Fruit fly (Drosophila melanogaster) whole organism, embryonic: ENCODE data around the gene msn.

Experiments used
- Aef1 ChIP-seq: fragments of 200-800 bp; sonication (Bioruptor generic); IDR thresholded peaks from 3 replicates; pipeline ENCODE4 v1.3.6; 2022; ENCODE audit warnings: missing biosample characterization, missing genetic modification characterization
- B-H1 ChIP-seq: fragments of 200-800 bp; sonication (Bioruptor generic); IDR thresholded peaks from 3 replicates; pipeline ENCODE4 v1.3.6; 2022; ENCODE audit warnings: missing biosample characterization, missing genetic modification characterization
- CG12236 ChIP-seq: fragments of 200-800 bp; sonication (Bioruptor generic); optimal IDR thresholded peaks from 2 replicates; lab custom pipeline; 2016; ENCODE audit warnings: missing biosample characterization, missing genetic modification characterization
- CG15601 ChIP-seq: fragments of 200-800 bp; sonication (Bioruptor generic); optimal IDR thresholded peaks from 3 replicates; lab custom pipeline; 2019; ENCODE audit warnings: missing biosample characterization, mild to moderate bottlenecking, missing genetic modification characterization, moderate library complexity
- CG16815 ChIP-seq: fragments of 200-800 bp; sonication (Bioruptor generic); optimal IDR thresholded peaks from 3 replicates; lab custom pipeline; 2017; ENCODE audit warnings: missing biosample characterization, mild to moderate bottlenecking, missing genetic modification characterization
- CG1832 ChIP-seq: fragments of 200-800 bp; sonication (Bioruptor generic); optimal IDR thresholded peaks from 2 replicates; lab custom pipeline; 2017; ENCODE audit warnings: missing biosample characterization, mild to moderate bottlenecking, missing genetic modification characterization, inconsistent platforms
- CG2712 ChIP-seq: fragments of 200-800 bp; optimal IDR thresholded peaks from 3 replicates; lab custom pipeline; 2019; ENCODE audit warnings: missing biosample characterization, mild to moderate bottlenecking, missing genetic modification characterization, moderate library complexity
- CG32767 ChIP-seq: fragments of 200-800 bp; sonication (Bioruptor generic); IDR thresholded peaks from 2 replicates; pipeline ENCODE4 v1.3.6; 2022; ENCODE audit warnings: missing biosample characterization, missing genetic modification characterization
- CG7357 ChIP-seq: fragments of 200-800 bp; sonication (Bioruptor generic); IDR thresholded peaks from 3 replicates; pipeline ENCODE4 v1.3.6; 2022; ENCODE audit warnings: missing biosample characterization, missing genetic modification characterization
- CG8944 ChIP-seq: fragments of 200-800 bp; sonication (Bioruptor generic); optimal IDR thresholded peaks from 3 replicates; lab custom pipeline; 2016; ENCODE audit warnings: missing biosample characterization, missing genetic modification characterization
- CG9797 ChIP-seq: fragments of 200-800 bp; sonication (Bioruptor generic); optimal IDR thresholded peaks from 3 replicates; lab custom pipeline; 2018; ENCODE audit warnings: missing biosample characterization, mild to moderate bottlenecking, missing genetic modification characterization
- CG9876 ChIP-seq: fragments of 200-800 bp; sonication (Bioruptor generic); optimal IDR thresholded peaks from 2 replicates; lab custom pipeline; 2016; ENCODE audit warnings: missing biosample characterization, missing genetic modification characterization
- CHES-1-like ChIP-seq: fragments of 200-800 bp; sonication (Bioruptor generic); optimal IDR thresholded peaks from 2 replicates; lab custom pipeline; 2016; ENCODE audit warnings: missing biosample characterization, missing genetic modification characterization
- CrebB ChIP-seq: fragments of 200-800 bp; sonication (Bioruptor generic); optimal IDR thresholded peaks from 3 replicates; lab custom pipeline; 2018; ENCODE audit warnings: missing biosample characterization, mild to moderate bottlenecking, missing genetic modification characterization
- Dbx ChIP-seq: fragments of 200-800 bp; sonication (Bioruptor generic); IDR thresholded peaks from 3 replicates; pipeline ENCODE4 v1.3.6; 2022; ENCODE audit warnings: missing biosample characterization, missing genetic modification characterization
- E2f2 ChIP-seq: fragments of 200-800 bp; sonication (Bioruptor generic); IDR thresholded peaks from 2 replicates; pipeline ENCODE4 v1.3.6; 2022; ENCODE audit warnings: missing biosample characterization, missing genetic modification characterization
- Fer2 ChIP-seq: fragments of 200-800 bp; sonication (Bioruptor generic); optimal IDR thresholded peaks from 2 replicates; lab custom pipeline; 2018; ENCODE audit warnings: missing biosample characterization, mild to moderate bottlenecking, missing genetic modification characterization, moderate library complexity
- Hmr ChIP-seq: fragments of 200-800 bp; sonication (Bioruptor generic); optimal IDR thresholded peaks from 3 replicates; lab custom pipeline; 2017; ENCODE audit warnings: mild to moderate bottlenecking, missing biosample characterization, missing genetic modification reagents, missing genetic modification characterization
- MBD-R2 ChIP-seq: fragments of 200-800 bp; sonication (Bioruptor generic); IDR thresholded peaks from 2 replicates; pipeline ENCODE4 v1.3.6; 2022; ENCODE audit warnings: missing biosample characterization, missing genetic modification characterization
- Mad ChIP-seq: fragments of 200-800 bp; sonication (Bioruptor generic); optimal IDR thresholded peaks from 2 replicates; lab custom pipeline; 2016; ENCODE audit warnings: missing biosample characterization, missing genetic modification characterization
- Sry-δ ChIP-seq: fragments of 200-800 bp; sonication (Bioruptor generic); optimal IDR thresholded peaks from 2 replicates; lab custom pipeline; 2016; ENCODE audit warnings: missing biosample characterization, missing genetic modification characterization
- ac ChIP-seq: fragments of 200-800 bp; sonication (Bioruptor generic); optimal IDR thresholded peaks from 3 replicates; lab custom pipeline; 2017; ENCODE audit warnings: missing biosample characterization, mild to moderate bottlenecking, missing genetic modification characterization
- bigmax ChIP-seq: fragments of 200-800 bp; sonication (Bioruptor generic); optimal IDR thresholded peaks from 2 replicates; lab custom pipeline; 2018; ENCODE audit warnings: missing biosample characterization, mild to moderate bottlenecking, missing genetic modification characterization
- chm ChIP-seq: fragments of 200-800 bp; sonication (Bioruptor generic); IDR thresholded peaks from 2 replicates; pipeline ENCODE4 v1.3.6; 2022; ENCODE audit warnings: missing biosample characterization, missing genetic modification characterization
- danr ChIP-seq: fragments of 200-800 bp; sonication (Bioruptor generic); IDR thresholded peaks from 2 replicates; pipeline ENCODE4 v1.3.6; 2022; ENCODE audit warnings: missing biosample characterization, missing genetic modification characterization
- eve ChIP-seq, 2 experiments: fragments of >200 bp; optimal IDR thresholded peaks; 2 replicates each; lab custom pipeline; 2017; ENCODE audit warnings: missing biosample characterization in 2 of 2, missing genetic modification characterization in 2 of 2
- fu2 ChIP-seq: fragments of 200-800 bp; sonication (Bioruptor generic); optimal IDR thresholded peaks from 2 replicates; lab custom pipeline; 2016; ENCODE audit warnings: missing biosample characterization, missing genetic modification characterization
- gce ChIP-seq: fragments of 200-800 bp; sonication (Bioruptor generic); IDR thresholded peaks from 3 replicates; pipeline ENCODE4 v1.3.6; 2022; ENCODE audit warnings: missing biosample characterization, missing genetic modification characterization
- gem ChIP-seq: fragments of 200-800 bp; sonication (Bioruptor generic); optimal IDR thresholded peaks from 2 replicates; lab custom pipeline; 2019; ENCODE audit warnings: missing biosample characterization, mild to moderate bottlenecking, missing genetic modification characterization, moderate library complexity
- gsb ChIP-seq: fragments of 200-800 bp; sonication (Bioruptor generic); IDR thresholded peaks from 2 replicates; pipeline ENCODE4 v1.3.6; 2022; ENCODE audit warnings: missing biosample characterization, missing genetic modification characterization
- kah ChIP-seq: fragments of 200-800 bp; sonication (Bioruptor generic); optimal IDR thresholded peaks from 2 replicates; lab custom pipeline; 2018; ENCODE audit warnings: missing biosample characterization, mild to moderate bottlenecking, missing genetic modification characterization
- lbe ChIP-seq: fragments of 200-800 bp; sonication (Bioruptor generic); optimal IDR thresholded peaks from 2 replicates; lab custom pipeline; 2016; ENCODE audit warnings: missing biosample characterization, mild to moderate bottlenecking, missing genetic modification characterization
- lov ChIP-seq, 2 experiments: fragments of 200-800 bp in 1 of 2; fragments of >200 bp in 1 of 2; sonication (Bioruptor generic) in 1 of 2; IDR thresholded peaks in 1 of 2; optimal IDR thresholded peaks in 1 of 2; 2 replicates in 1 of 2; 3 replicates in 1 of 2; pipeline versions ENCODE4 v1.3.6 to Lab custom; 2017 to 2022; ENCODE audit warnings: missing biosample characterization in 1 of 2, missing genetic modification characterization in 1 of 2
- nerfin-1 ChIP-seq: fragments of 200-800 bp; sonication (Bioruptor generic); optimal IDR thresholded peaks from 3 replicates; lab custom pipeline; 2019; ENCODE audit warnings: missing biosample characterization, mild to moderate bottlenecking, missing genetic modification characterization, moderate library complexity
- odd ChIP-seq: fragments of 200-800 bp; sonication (Bioruptor generic); optimal IDR thresholded peaks from 2 replicates; lab custom pipeline; 2017; ENCODE audit warnings: missing biosample characterization, mild to moderate bottlenecking, missing genetic modification characterization
- prd ChIP-seq, 3 experiments: fragments of >200 bp in 2 of 3; fragments of 200-800 bp in 1 of 3; sonication (Bioruptor generic) in 1 of 3; optimal IDR thresholded peaks in 2 of 3; IDR thresholded peaks in 1 of 3; 2 replicates in 2 of 3; 3 replicates in 1 of 3; pipeline versions ENCODE4 v1.3.6 to Lab custom; 2017 to 2022; ENCODE audit warnings: missing biosample characterization in 1 of 3, missing genetic modification characterization in 1 of 3
- psq ChIP-seq: fragments of 200-800 bp; sonication (Bioruptor generic); optimal IDR thresholded peaks from 2 replicates; lab custom pipeline; 2017; ENCODE audit warnings: missing biosample characterization, missing genetic modification characterization
- rib ChIP-seq: fragments of 200-800 bp; sonication (Bioruptor generic); IDR thresholded peaks from 2 replicates; pipeline ENCODE4 v1.3.6; 2022; ENCODE audit warnings: missing biosample characterization, missing genetic modification characterization
- sc ChIP-seq, 3 experiments: fragments of >200 bp in 2 of 3; fragments of 200-800 bp in 1 of 3; sonication (Bioruptor generic) in 1 of 3; optimal IDR thresholded peaks; 2 replicates in 2 of 3; 3 replicates in 1 of 3; lab custom pipeline; 2017; ENCODE audit warnings: mild to moderate bottlenecking in 1 of 3, missing biosample characterization in 1 of 3, missing genetic modification characterization in 1 of 3, missing genetic modification reagents in 1 of 3
- scrt ChIP-seq: fragments of 200-800 bp; sonication (Bioruptor generic); optimal IDR thresholded peaks from 2 replicates; lab custom pipeline; 2018; ENCODE audit warnings: missing biosample characterization, mild to moderate bottlenecking, missing genetic modification characterization, moderate library complexity
- sqz ChIP-seq: fragments of 200-800 bp; sonication (Bioruptor generic); optimal IDR thresholded peaks from 3 replicates; lab custom pipeline; 2018; ENCODE audit warnings: missing biosample characterization, mild to moderate bottlenecking, missing genetic modification characterization
- stwl ChIP-seq: fragments of 200-800 bp; sonication (Bioruptor generic); optimal IDR thresholded peaks from 3 replicates; lab custom pipeline; 2018; ENCODE audit warnings: missing biosample characterization, mild to moderate bottlenecking, missing genetic modification characterization, moderate library complexity
- tll ChIP-seq, 2 experiments: fragments of 200-800 bp in 1 of 2; fragments of >200 bp in 1 of 2; sonication (Bioruptor generic) in 1 of 2; optimal IDR thresholded peaks; 2 replicates each; lab custom pipeline; 2017 to 2019; ENCODE audit warnings: missing biosample characterization in 2 of 2, missing genetic modification characterization in 2 of 2, mild to moderate bottlenecking in 1 of 2, moderate library complexity in 1 of 2
- unc-4 ChIP-seq: fragments of 200-800 bp; sonication (Bioruptor generic); IDR thresholded peaks from 2 replicates; pipeline ENCODE4 v1.3.6; 2022; ENCODE audit warnings: missing biosample characterization, missing genetic modification characterization; ENCODE audit not compliant: partially characterized antibody
- wor ChIP-seq: fragments of 200-800 bp; sonication (Bioruptor generic); IDR thresholded peaks from 2 replicates; pipeline ENCODE4 v1.3.6; 2022; ENCODE audit warnings: missing biosample characterization, missing genetic modification characterization

The msn gene

dm6 chr3L:2586804-2587561, 643 bp upstream of the msn start, which contains the start of gene RpL8 (continued):
- TF ChIP-seq B-H1 (GFP tag; lab: Robert Waterston, UW) (peak; percentile 72), CG15601 (tag; lab: Kevin White, UChicago) (peak; percentile 67), Mad (peak; percentile 84), odd (peak; percentile 91), CHES-1-like (peak; percentile 80), bigmax (GFP tag; lab: Kevin White, UChicago) (peak; percentile 70), chm (GFP tag; lab: Robert Waterston, UW) (peak; percentile 97), lov (optimal IDR thresholded peaks at IDR 0.05; lab: Kevin White, UChicago) (no peak), lov (GFP tag; IDR thresholded peaks at IDR 0.05; lab: Robert Waterston, UW) (peak; percentile 95), gce (peak; percentile 89; the same call in 2 of the 3 replicates), tll (GFP tag; optimal IDR thresholded peaks at IDR 0.05; lab: Kevin White, UChicago) (no peak), gsb (peak; percentile 57), stwl (tag; lab: Kevin White, UChicago) (peak; percentile 30), Dbx (GFP tag; lab: Robert Waterston, UW) (peak; percentile 91), CG1832 (GFP tag; lab: Kevin White, UChicago) (no peak), danr (GFP tag; lab: Robert Waterston, UW) (no peak), rib (GFP tag; lab: Robert Waterston, UW) (peak; percentile 42; the same call in 1 of the 2 replicates), gem (peak; percentile 65), Fer2 (tag; lab: Kevin White, UChicago) (peak; percentile 55), CG7357 (peak; percentile 94), nerfin-1 (tag; lab: Kevin White, UChicago) (peak; percentile 50), CG12236 (GFP tag; lab: Kevin White, UChicago) (peak; percentile 42), E2f2 (GFP tag; lab: Robert Waterston, UW) (peak; percentile 47), CrebB (peak; percentile 86), Sry-δ (GFP tag; lab: Kevin White, UChicago) (peak; percentile 88), prd (optimal IDR thresholded peaks at IDR 0.05; lab: Kevin White, UChicago) (no peak), prd (GFP tag; IDR thresholded peaks at IDR 0.05; lab: Robert Waterston, UW) (peak; percentile 78), MBD-R2 (peak; percentile 56; the same call in 1 of the 2 replicates)

- peak; percentile 64 for TF ChIP-seq sqz (GFP tag; lab: Kevin White, UChicago)
- TF ChIP-seq ac (GFP tag; lab: Kevin White, UChicago), result no peak
- TF ChIP-seq Hmr, result no peak
- TF ChIP-seq nerfin-1 (tag; lab: Kevin White, UChicago), result peak; percentile 15
- no peak for TF ChIP-seq lbe (GFP tag; lab: Kevin White, UChicago)
- TF ChIP-seq CG9797, result no peak
- 0 out of 2 replicates have a peak, but pooled peaks have one; percentile 2 for TF ChIP-seq chm (GFP tag; lab: Robert Waterston, UW)
- peak in 1 of 2 experiments; percentile 66 for TF ChIP-seq eve (GFP tag; optimal IDR thresholded peaks at IDR 0.05; lab: Kevin White, UChicago)
- TF ChIP-seq, all 482 proteins: peak for 4
These were observed 1.5 kb downstream of the msn start for dm6 chr3L:2584827-2585226.

- TF ChIP-seq CG2712 (tag; lab: Kevin White, UChicago), result peak; percentile 89
- TF ChIP-seq ac (GFP tag; lab: Kevin White, UChicago), result peak; percentile 38
- peak; percentile 65 for TF ChIP-seq CG16815 (GFP tag; lab: Kevin White, UChicago)
- peak; percentile 75 for TF ChIP-seq CG8944
- peak; percentile 69 for TF ChIP-seq scrt (GFP tag; lab: Kevin White, UChicago)
- peak; percentile 34; the same call in 1 of the 3 replicates for TF ChIP-seq Aef1 (GFP tag; lab: Robert Waterston, UW)
- peak; percentile 60 for TF ChIP-seq kah (GFP tag; lab: Kevin White, UChicago)
- TF ChIP-seq wor (GFP tag; lab: Robert Waterston, UW), result peak; percentile 65
- no peak for TF ChIP-seq sc (optimal IDR thresholded peaks at IDR 0.05; lab: Kevin White, UChicago)
- peak; percentile 84 for TF ChIP-seq sc (GFP tag; optimal IDR thresholded peaks at IDR 0.05; lab: Kevin White, UChicago)
- TF ChIP-seq CG9876 (GFP tag; lab: Kevin White, UChicago), result peak; percentile 51
- TF ChIP-seq CG32767, result peak; percentile 83
- peak; percentile 30 for TF ChIP-seq unc-4
- TF ChIP-seq psq (GFP tag; lab: Kevin White, UChicago), result peak; percentile 1
- peak; percentile 68 for TF ChIP-seq fu2 (GFP tag; lab: Kevin White, UChicago)
These were observed 2.1 kb downstream of the msn start for dm6 chr3L:2584119-2584805.
